Fruit fly (Drosophila melanogaster): ENCODE measurements around the gene HDAC4.
A peak's percentile ranks its signal among the peaks of the same experiment; 100 is the strongest.

HDAC4 gene

DNA sequence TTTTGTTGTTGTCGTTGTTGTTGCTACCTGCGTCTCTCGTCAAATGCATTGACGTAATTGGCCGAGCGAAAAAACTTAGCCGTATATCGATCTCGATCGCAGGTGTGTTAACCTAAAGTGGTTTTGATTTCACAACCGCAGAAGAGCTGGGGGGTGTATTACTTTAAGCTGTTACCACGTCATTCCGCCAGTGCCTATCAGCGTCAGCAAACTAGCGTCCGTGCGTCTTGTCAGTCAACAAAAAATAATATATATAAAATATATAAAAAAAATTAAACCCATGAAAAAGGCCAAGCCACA lies 16.8 kb upstream of the HDAC4 start, which contains the start of gene CG1764:
Gene CG1764, minus strand, starts transcription at position 101 of the 300 bp plus-strand sequence.
- TF ChIP-seq CG7045 (GFP tag; optimal IDR thresholded peaks at IDR 0.05) (no peak), kay (GFP tag; ENCODE audit: borderline replicate concordance) (no peak), CG1620 (GFP tag; optimal IDR thresholded peaks at IDR 0.05) (no peak), ovo (GFP tag; optimal IDR thresholded peaks at IDR 0.05) (no peak)

DNA sequence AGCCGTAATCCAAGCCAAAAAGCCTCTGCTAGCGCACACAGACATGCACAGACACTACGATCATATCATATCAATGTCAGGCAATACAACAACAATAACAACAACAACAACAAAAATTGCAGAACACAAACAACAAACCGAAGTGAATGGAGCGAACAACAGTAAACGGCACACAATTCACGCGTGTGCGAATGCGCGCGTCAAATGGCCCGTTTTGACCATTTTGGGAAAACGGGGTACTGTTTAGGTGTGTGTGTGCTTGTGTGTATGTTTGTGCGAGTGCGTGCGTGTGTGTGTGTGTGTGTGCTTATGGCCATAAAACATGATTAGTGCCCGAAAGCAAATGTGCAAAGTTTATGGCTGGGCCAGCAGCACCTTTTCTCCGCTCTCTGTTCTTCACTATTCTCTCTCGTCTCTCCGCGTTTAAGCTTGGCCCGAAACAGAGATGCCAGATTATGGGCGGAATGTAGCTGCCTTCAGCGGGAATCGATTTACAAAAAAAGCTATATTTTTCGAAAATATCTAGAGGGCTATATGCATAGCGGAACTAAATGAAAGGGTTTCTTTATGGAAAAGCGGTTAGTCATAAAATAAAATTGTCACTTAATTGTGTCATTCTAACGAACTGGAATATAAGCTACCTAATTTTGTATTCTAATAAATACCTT lies 15.5 kb upstream of the HDAC4 start:
- peak; percentile 18 for TF ChIP-seq ovo (GFP tag; optimal IDR thresholded peaks at IDR 0.05)
- TF ChIP-seq CG1620 (GFP tag; optimal IDR thresholded peaks at IDR 0.05), result no peak
- peak; percentile 22 for TF ChIP-seq tj (GFP tag; optimal IDR thresholded peaks at IDR 0.05)

DNA sequence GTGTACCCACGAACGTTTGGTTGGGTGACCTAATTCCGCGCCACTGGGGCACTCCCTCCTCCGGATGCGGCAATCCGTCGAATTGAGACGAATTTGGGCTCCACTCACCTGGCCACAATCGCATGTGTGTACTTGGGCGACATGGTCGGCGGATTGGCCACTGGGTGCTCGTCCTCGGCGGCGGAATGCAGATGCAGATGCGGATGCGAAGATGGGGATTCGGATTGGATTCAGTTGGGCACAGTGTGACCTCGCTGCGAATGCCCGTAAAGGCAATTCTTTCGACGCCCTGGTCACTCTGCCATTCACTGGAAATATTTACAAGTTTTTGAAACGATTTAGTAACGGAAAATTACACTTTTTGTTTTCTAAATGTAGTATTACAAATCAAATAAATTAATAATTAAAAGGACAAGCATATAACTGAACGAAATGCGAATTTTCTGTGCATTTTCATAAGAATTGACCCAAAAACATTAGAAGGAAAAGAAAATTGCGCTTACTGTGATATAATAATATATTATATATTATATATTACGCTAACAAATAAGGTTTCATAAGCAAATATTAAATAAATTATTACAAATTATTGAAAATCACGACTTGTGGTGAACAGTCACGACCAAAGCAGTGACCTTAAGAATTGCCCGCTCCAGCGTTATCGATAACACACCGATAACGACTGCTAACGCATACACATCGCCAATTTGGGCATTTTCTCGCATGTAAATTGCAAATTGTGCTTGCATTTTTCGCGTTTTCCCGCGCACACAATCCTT lies 11.2 kb upstream of the HDAC4 start, which contains the start of gene CG1622:
Gene CG1622, plus strand, starts transcription at position 678 of the 779 bp plus-strand sequence.
- peak; percentile 26 for TF ChIP-seq CG14711 (tag; optimal IDR thresholded peaks at IDR 0.05)
- TF ChIP-seq bab1 (GFP tag; optimal IDR thresholded peaks at IDR 0.05), result peak; percentile 35
- peak; percentile 38 for TF ChIP-seq CG1620 (GFP tag; optimal IDR thresholded peaks at IDR 0.05)
- TF ChIP-seq Crg-1 (GFP tag; optimal IDR thresholded peaks at IDR 0.05), result no peak
- TF ChIP-seq ovo (GFP tag; optimal IDR thresholded peaks at IDR 0.05), result no peak
- peak; percentile 14 for TF ChIP-seq pad (GFP tag; optimal IDR thresholded peaks at IDR 0.05)
- peak; percentile 59 for TF ChIP-seq CG11617 (GFP tag; optimal IDR thresholded peaks at IDR 0.05)
- peak; percentile 57 for TF ChIP-seq CG7101 (tag; optimal IDR thresholded peaks at IDR 0.05)
- no peak for TF ChIP-seq toe (GFP tag; optimal IDR thresholded peaks at IDR 0.05)
- peak; percentile 47 for TF ChIP-seq tj (GFP tag; optimal IDR thresholded peaks at IDR 0.05)
- TF ChIP-seq Mnt (GFP tag; optimal IDR thresholded peaks at IDR 0.05), result peak; percentile 67

DNA sequence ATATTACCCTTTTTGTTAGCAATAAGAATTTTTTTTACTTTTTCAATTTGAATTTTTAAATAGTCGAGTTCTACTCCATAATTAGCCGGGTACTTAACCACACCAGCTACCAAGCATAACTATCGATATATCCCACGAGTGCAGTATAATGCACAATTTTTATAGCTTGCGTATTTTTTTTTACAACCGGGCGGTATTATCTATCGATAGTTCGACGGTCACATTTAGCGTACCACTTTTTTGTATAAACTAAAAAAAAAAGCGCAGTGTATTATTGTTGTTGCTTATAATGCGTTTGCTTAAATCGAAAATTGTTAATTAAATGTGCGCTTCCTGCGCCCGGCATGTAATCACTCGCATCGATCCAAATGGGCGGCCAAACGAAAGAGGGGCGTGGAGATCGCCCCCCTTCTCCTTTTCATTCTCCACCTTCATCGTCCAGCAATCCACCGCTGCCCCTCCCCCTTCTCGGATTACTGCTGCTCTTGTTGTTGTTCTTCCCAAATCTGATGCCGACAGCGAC lies 2.5 kb upstream of the HDAC4 start, which contains the start of gene Remo:
Gene Remo, plus strand, starts transcription at position 198 of the 523 bp plus-strand sequence.
- TF ChIP-seq pad (GFP tag; optimal IDR thresholded peaks at IDR 0.05) (peak; percentile 31), Crg-1 (GFP tag; optimal IDR thresholded peaks at IDR 0.05) (no peak), CG7045 (GFP tag; optimal IDR thresholded peaks at IDR 0.05) (no peak), bab1 (GFP tag; optimal IDR thresholded peaks at IDR 0.05) (peak; percentile 26), CG14711 (tag; optimal IDR thresholded peaks at IDR 0.05) (no peak), Mnt (GFP tag; optimal IDR thresholded peaks at IDR 0.05) (peak; percentile 20), cnc (optimal IDR thresholded peaks at IDR 0.05) (no peak), CG33017 (tag; optimal IDR thresholded peaks at IDR 0.05) (no peak), tj (GFP tag; optimal IDR thresholded peaks at IDR 0.05) (peak; percentile 34), CG1620 (GFP tag; optimal IDR thresholded peaks at IDR 0.05) (no peak), Clk (GFP tag; optimal IDR thresholded peaks at IDR 0.05) (no peak), CG11617 (GFP tag; optimal IDR thresholded peaks at IDR 0.05) (peak; percentile 5), ovo (GFP tag; optimal IDR thresholded peaks at IDR 0.05) (peak; percentile 12), toe (GFP tag; optimal IDR thresholded peaks at IDR 0.05) (no peak), CG7101 (tag; optimal IDR thresholded peaks at IDR 0.05) (peak; percentile 31), kay (GFP tag; ENCODE audit: borderline replicate concordance) (no peak), Hr96 (GFP tag; optimal IDR thresholded peaks at IDR 0.05) (no peak), CG12768 (GFP tag; optimal IDR thresholded peaks at IDR 0.05) (no peak), cic (GFP tag; optimal IDR thresholded peaks at IDR 0.05) (no peak), CG5204 (GFP tag; optimal IDR thresholded peaks at IDR 0.05) (no peak)

DNA sequence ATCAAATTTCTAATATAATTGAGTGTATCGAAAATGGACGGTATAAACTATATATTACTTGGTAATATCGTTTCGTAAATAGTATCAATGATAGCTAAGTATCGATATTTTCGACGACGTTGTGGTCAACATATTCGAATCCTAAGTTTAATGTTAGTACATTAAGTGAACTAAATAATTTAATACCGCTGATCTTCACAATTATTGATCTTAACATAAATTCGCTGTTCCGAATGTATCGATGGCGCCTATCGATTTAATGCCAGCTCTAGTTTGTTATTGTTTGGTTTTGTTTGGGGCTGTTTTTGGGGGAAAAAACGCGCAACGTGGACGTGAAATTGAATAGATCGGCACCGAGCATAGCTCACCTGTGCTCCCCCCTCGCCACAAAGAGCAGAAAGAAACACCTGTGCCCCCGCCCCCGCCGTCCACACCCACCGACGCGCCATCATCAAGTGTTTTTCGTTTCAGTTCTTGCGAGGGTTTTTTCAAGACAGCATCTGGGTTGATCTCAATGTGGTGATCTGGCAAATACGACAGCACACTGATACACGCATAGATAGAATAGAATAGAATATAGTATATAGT lies 411 bp upstream of the HDAC4 start:
- TF ChIP-seq bab1 (GFP tag; optimal IDR thresholded peaks at IDR 0.05) (no peak), toe (GFP tag; optimal IDR thresholded peaks at IDR 0.05) (peak; percentile 41)

DNA sequence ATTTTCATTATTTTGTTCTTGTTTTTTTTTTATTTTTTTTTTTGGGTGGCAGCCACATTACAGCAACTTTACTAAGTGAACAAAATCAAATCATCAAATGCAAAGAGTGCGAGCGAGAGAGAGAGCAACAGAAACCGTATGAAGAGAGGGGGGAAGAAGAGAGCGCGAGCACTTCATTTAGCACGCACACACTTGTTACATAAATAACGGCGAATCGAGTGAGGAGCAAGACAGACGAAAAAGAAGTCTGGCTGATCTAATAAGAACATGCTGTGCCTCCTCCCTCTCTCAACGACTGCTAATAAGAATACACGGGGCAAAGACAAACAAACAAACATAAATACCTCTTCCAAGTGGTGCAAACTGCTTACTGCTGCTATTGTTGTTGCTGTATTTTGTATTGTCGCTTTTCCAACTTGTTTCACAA lies 871 bp downstream of the HDAC4 start:
- TF ChIP-seq pad (GFP tag; optimal IDR thresholded peaks at IDR 0.05) (peak; percentile 92), CG7101 (tag; optimal IDR thresholded peaks at IDR 0.05) (peak; percentile 4), tj (GFP tag; optimal IDR thresholded peaks at IDR 0.05) (peak; percentile 27), kay (GFP tag; ENCODE audit: borderline replicate concordance) (no peak)

DNA sequence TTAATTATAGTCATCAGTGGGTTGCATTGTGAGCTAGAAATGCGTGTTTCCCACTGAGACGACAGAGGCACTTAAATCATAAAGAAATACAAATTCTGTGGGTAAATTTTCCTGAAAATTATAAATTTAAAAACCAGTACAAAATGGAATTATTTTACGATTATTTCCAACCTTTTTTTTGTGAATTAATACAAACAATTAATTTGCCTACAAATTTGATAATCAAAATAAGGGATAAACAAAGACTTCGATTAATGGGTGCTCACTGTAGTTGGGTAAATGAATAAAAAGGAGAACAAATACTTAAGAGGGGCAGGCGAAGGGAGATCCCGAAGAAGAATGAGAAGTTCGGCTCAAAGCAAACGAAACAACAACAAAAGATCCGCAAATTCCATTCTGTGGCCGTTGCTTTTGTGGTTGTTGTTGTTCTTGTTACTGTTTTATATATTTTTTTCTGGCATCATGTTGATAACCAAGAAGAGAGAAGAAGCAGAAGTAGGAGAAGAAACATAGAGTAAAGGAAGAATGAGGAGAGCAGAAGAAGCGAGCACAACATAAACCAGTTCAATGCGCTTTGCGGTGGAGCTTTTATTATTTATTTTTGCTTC lies 1.4 kb downstream of the HDAC4 start:
- no peak for TF ChIP-seq Crg-1 (GFP tag; optimal IDR thresholded peaks at IDR 0.05)
- peak; percentile 79 for TF ChIP-seq pad (GFP tag; optimal IDR thresholded peaks at IDR 0.05)
- no peak for TF ChIP-seq cnc (optimal IDR thresholded peaks at IDR 0.05)
- no peak for TF ChIP-seq bab1 (GFP tag; optimal IDR thresholded peaks at IDR 0.05)

All from whole organism, adult.